Fruit fly (Drosophila melanogaster) whole organism: ENCODE measurements around the gene CG10598.

Experiments
- CG8478 ChIP-seq: fragments of >200 bp; optimal IDR thresholded peaks from 2 replicates; lab custom pipeline; 2018; ENCODE audit warnings: inconsistent platforms
- pan ChIP-seq: fragments of >200 bp; optimal IDR thresholded peaks from 2 replicates; lab custom pipeline; 2017
- psq ChIP-seq: fragments of >200 bp; optimal IDR thresholded peaks from 2 replicates; lab custom pipeline; 2017
- usp ChIP-seq: fragments of >200 bp; optimal IDR thresholded peaks from 2 replicates; lab custom pipeline; 2017; ENCODE audit warnings: missing biosample characterization, missing genetic modification characterization, mixed read lengths

dm6 chrX:17244854-17245253, 18.2 kb upstream of the CG10598 start, which contains the start of gene CG8915:
- TF ChIP-seq psq (no peak), pan (lab: Kevin White, UChicago) (no peak), CG8478 (lab: Kevin White, UChicago) (no peak), usp (GFP tag; lab: Kevin White, UChicago) (no peak)
